Worm (Caenorhabditis elegans) whole organism, L2 larva: ENCODE results near the gene F22D3.4.

Experiments used
- C34F6.9 ChIP-seq: fragments of 150-350 bp; optimal IDR thresholded peaks from 2 replicates; lab custom pipeline; 2014; ENCODE audit warnings: missing biosample characterization, missing genetic modification characterization
- ZK546.5 ChIP-seq: sonication (generic microtip); optimal IDR thresholded peaks from 2 replicates; lab custom pipeline; 2017; ENCODE audit warnings: missing biosample characterization, missing genetic modification characterization
- ama-1 ChIP-seq: fragments of 150-350 bp; optimal IDR thresholded peaks from 2 replicates; lab custom pipeline; 2018; ENCODE audit warnings: inconsistent platforms
- ceh-82 ChIP-seq: fragments of 150-350 bp; optimal IDR thresholded peaks from 2 replicates; lab custom pipeline; 2014; ENCODE audit warnings: missing biosample characterization, missing genetic modification characterization
- egl-27 ChIP-seq: sonication (generic microtip); optimal IDR thresholded peaks from 3 replicates; lab custom pipeline; 2017; ENCODE audit warnings: missing biosample characterization, missing genetic modification reagents, missing genetic modification characterization
- lin-39 ChIP-seq: fragments of 150-350 bp; optimal IDR thresholded peaks from 2 replicates; lab custom pipeline; 2014; ENCODE audit warnings: missing biosample characterization, missing genetic modification reagents, missing genetic modification characterization
- lsy-2 ChIP-seq, 2 experiments: fragments of 150-350 bp in 1 of 2; sonication (generic microtip) in 1 of 2; optimal IDR thresholded peaks; 2 replicates each; lab custom pipeline; 2014 to 2017; ENCODE audit warnings: missing biosample characterization in 2 of 2, missing genetic modification characterization in 2 of 2
- mab-5 ChIP-seq: fragments of 150-350 bp; optimal IDR thresholded peaks from 2 replicates; lab custom pipeline; 2014; ENCODE audit warnings: missing biosample characterization, missing genetic modification characterization
- nhr-237 ChIP-seq: fragments of 150-350 bp; optimal IDR thresholded peaks from 2 replicates; lab custom pipeline; 2014; ENCODE audit warnings: missing biosample characterization, missing genetic modification characterization
- nhr-77 ChIP-seq: fragments of 150-350 bp; optimal IDR thresholded peaks from 2 replicates; lab custom pipeline; 2014; ENCODE audit warnings: missing biosample characterization, missing genetic modification characterization
- skn-1 ChIP-seq: sonication (generic microtip); optimal IDR thresholded peaks from 2 replicates; lab custom pipeline; 2017; ENCODE audit warnings: missing biosample characterization, missing genetic modification characterization
- unc-39 ChIP-seq: fragments of 150-350 bp; optimal IDR thresholded peaks from 2 replicates; lab custom pipeline; 2014; ENCODE audit warnings: missing biosample characterization, missing genetic modification characterization
- unc-62 ChIP-seq: fragments of 150-350 bp; optimal IDR thresholded peaks from 2 replicates; lab custom pipeline; 2014; ENCODE audit warnings: missing biosample characterization, missing genetic modification reagents, missing genetic modification characterization

ce11 chrII:6936528-6936927 lies 9.1 kb upstream of the F22D3.4 start:
- TF ChIP-seq lsy-2 (tag; optimal IDR thresholded peaks at IDR 0.05; lab: Kevin White, UChicago) (no peak), unc-39 (tag; lab: Kevin White, UChicago) (no peak), unc-62 (no peak), nhr-77 (no peak), ceh-82 (tag; lab: Kevin White, UChicago) (no peak), mab-5 (no peak), egl-27 (tag; lab: Kevin White, UChicago) (no peak), nhr-237 (tag; lab: Kevin White, UChicago) (no peak), ZK546.5 (tag; lab: Kevin White, UChicago) (no peak), skn-1 (tag; lab: Kevin White, UChicago) (no peak), C34F6.9 (tag; lab: Kevin White, UChicago) (no peak), lin-39 (tag; lab: Kevin White, UChicago) (no peak), ama-1 (lab: Kevin White, UChicago) (no peak)
